Fruit fly (Drosophila melanogaster) whole organism: Measurements from ENCODE around the gene chinmo.

Experiments
- pan ChIP-seq: fragments of >200 bp; optimal IDR thresholded peaks from 2 replicates; lab custom pipeline; 2017
- psq ChIP-seq: fragments of >200 bp; optimal IDR thresholded peaks from 2 replicates; lab custom pipeline; 2017

DNA sequence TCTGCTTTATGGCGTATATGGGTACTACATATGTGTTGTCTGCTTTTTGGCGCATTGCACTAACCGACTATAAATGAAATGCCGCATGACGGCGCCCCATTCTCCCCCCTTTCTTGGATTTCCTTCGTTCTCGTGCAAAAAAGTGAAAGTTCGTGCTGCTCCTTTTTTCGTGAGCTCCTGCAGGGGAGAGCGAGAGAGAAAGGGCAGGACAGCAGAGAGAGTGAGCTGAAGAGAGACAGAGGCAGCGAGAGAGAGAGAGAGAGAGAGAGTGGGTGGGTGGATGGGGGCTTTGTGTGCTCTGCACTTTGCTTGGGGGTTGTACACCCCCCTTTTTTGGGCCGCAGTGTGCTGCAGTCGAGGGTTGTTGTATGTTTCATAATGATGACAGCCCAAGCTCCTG lies 12.0 kb downstream of the chinmo start:
- TF ChIP-seq pan (lab: Kevin White, UChicago) (no peak), psq (lab: Kevin White, UChicago) (no peak)
